Worm (Caenorhabditis elegans) whole organism, L1 larva: ENCODE data around the gene dgk-4.
A peak's percentile ranks its signal among the peaks of the same experiment; 100 is the strongest.

Experiments used
- F16B12.6 ChIP-seq: fragments of 150-350 bp; optimal IDR thresholded peaks from 2 replicates; lab custom pipeline; 2014; ENCODE audit warnings: missing biosample characterization, missing genetic modification characterization
- aha-1 ChIP-seq: fragments of 150-350 bp; optimal IDR thresholded peaks from 2 replicates; lab custom pipeline; 2014; ENCODE audit warnings: missing biosample characterization, missing genetic modification characterization
- fkh-4 ChIP-seq: sonication (generic microtip); optimal IDR thresholded peaks from 2 replicates; lab custom pipeline; 2016; ENCODE audit warnings: missing compliant biosample characterization, missing genetic modification characterization, borderline replicate concordance
- sptf-1 ChIP-seq: fragments of 150-350 bp; optimal IDR thresholded peaks from 2 replicates; lab custom pipeline; 2014; ENCODE audit warnings: missing biosample characterization, missing genetic modification characterization
- tbx-2 ChIP-seq: sonication (generic microtip); optimal IDR thresholded peaks from 2 replicates; lab custom pipeline; 2016; ENCODE audit warnings: missing genetic modification characterization, missing compliant biosample characterization
- unc-62 ChIP-seq: fragments of 150-350 bp; optimal IDR thresholded peaks from 2 replicates; lab custom pipeline; 2014; ENCODE audit warnings: missing biosample characterization, missing genetic modification reagents, missing genetic modification characterization
- ztf-11 ChIP-seq, 2 experiments: sonication (generic microtip); optimal IDR thresholded peaks; 2 replicates each; lab custom pipeline; 2016 to 2017; ENCODE audit warnings: missing genetic modification characterization in 2 of 2, missing biosample characterization in 1 of 2, missing compliant biosample characterization in 1 of 2

ce11 chrIV:8627328-8627727, 3.8 kb upstream of the dgk-4 start, which contains the start of gene F42A9.11:
- TF ChIP-seq ztf-11 (tag; optimal IDR thresholded peaks at IDR 0.05; lab: Kevin White, UChicago) (no peak), unc-62 (no peak), tbx-2 (peak; percentile 20), aha-1 (tag; lab: Kevin White, UChicago) (no peak), sptf-1 (no peak), fkh-4 (tag; lab: Kevin White, UChicago) (no peak), F16B12.6 (tag; lab: Kevin White, UChicago) (no peak)
